Worm (Caenorhabditis elegans) whole organism, L4/young adult: ENCODE results near the gene F54B11.11.

Experiments
- W03F9.2 ChIP-seq: fragments of 150-350 bp; optimal IDR thresholded peaks from 2 replicates; lab custom pipeline; 2014; ENCODE audit warnings: missing biosample characterization, missing genetic modification characterization
- dao-5 ChIP-seq: sonication (generic microtip); optimal IDR thresholded peaks from 2 replicates; lab custom pipeline; 2016; ENCODE audit warnings: missing genotype, missing genetic modification characterization, moderate library complexity, missing compliant biosample characterization
- him-1 ChIP-seq: sonication (generic microtip); optimal IDR thresholded peaks from 2 replicates; lab custom pipeline; 2016; ENCODE audit warnings: missing genotype, missing genetic modification reagents, missing genetic modification characterization, missing compliant biosample characterization

- TF ChIP-seq him-1: no peak
- TF ChIP-seq W03F9.2: no peak
- no peak for TF ChIP-seq dao-5 (tag; lab: Kevin White, UChicago)
Measured at ce11 chrX:13574029-13574428, 4.6 kb upstream of the F54B11.11 start.
